Worm (Caenorhabditis elegans): ENCODE results near the gene C46F11.4.

- TF ChIP-seq nhr-76 (tag; optimal IDR thresholded peaks at IDR 0.05) (no peak), lin-15B (tag; optimal IDR thresholded peaks at IDR 0.05) (no peak), unc-39 (tag; optimal IDR thresholded peaks at IDR 0.05) (no peak), spr-1 (tag; optimal IDR thresholded peaks at IDR 0.05) (no peak), nhr-11 (tag; optimal IDR thresholded peaks at IDR 0.05) (no peak), D1046.2 (GFP tag; IDR thresholded peaks at IDR 0.05) (no peak), mdl-1 (tag; optimal IDR thresholded peaks at IDR 0.05) (no peak), egl-43 (GFP tag; IDR thresholded peaks at IDR 0.05) (no peak), nhr-111 (GFP tag; optimal IDR thresholded peaks at IDR 0.05) (no peak), ztf-11 (tag; optimal IDR thresholded peaks at IDR 0.05) (no peak), aly-2 (tag; optimal IDR thresholded peaks at IDR 0.05) (no peak)
These were observed 8.7 kb upstream of the C46F11.4 start for ce11 chrIII:3672839-3673238.
